Fruit fly (Drosophila melanogaster) whole organism, embryonic: Measurements from ENCODE around the gene STUB1.

Experiments
- Aef1 ChIP-seq: fragments of 200-800 bp; sonication (Bioruptor generic); IDR thresholded peaks from 3 replicates; pipeline ENCODE4 v1.3.6; 2022; ENCODE audit warnings: missing biosample characterization, missing genetic modification characterization
- Antp ChIP-seq: fragments of 200-800 bp; sonication (Bioruptor generic); optimal IDR thresholded peaks from 3 replicates; lab custom pipeline; 2016; ENCODE audit warnings: missing biosample characterization, missing genetic modification characterization
- Atf-2 ChIP-seq: fragments of 200-800 bp; sonication (Bioruptor generic); optimal IDR thresholded peaks from 2 replicates; lab custom pipeline; 2016; ENCODE audit warnings: missing biosample characterization, missing genetic modification characterization
- B-H1 ChIP-seq: fragments of 200-800 bp; sonication (Bioruptor generic); IDR thresholded peaks from 3 replicates; pipeline ENCODE4 v1.3.6; 2022; ENCODE audit warnings: missing biosample characterization, missing genetic modification characterization
- Bteb2 ChIP-seq: fragments of 200-800 bp; sonication (Bioruptor generic); optimal IDR thresholded peaks from 2 replicates; lab custom pipeline; 2016; ENCODE audit warnings: missing biosample characterization, missing genetic modification characterization
- CG10543 ChIP-seq: fragments of 200-800 bp; sonication (Bioruptor generic); optimal IDR thresholded peaks from 3 replicates; lab custom pipeline; 2017; ENCODE audit warnings: missing biosample characterization, mild to moderate bottlenecking, missing genetic modification characterization, moderate library complexity
- CG12104 ChIP-seq: fragments of 200-800 bp; sonication (Bioruptor generic); optimal IDR thresholded peaks from 3 replicates; lab custom pipeline; 2016; ENCODE audit warnings: missing biosample characterization, missing genetic modification characterization
- CG1233 ChIP-seq: fragments of 200-800 bp; sonication (Bioruptor generic); optimal IDR thresholded peaks from 4 replicates; lab custom pipeline; 2018; ENCODE audit warnings: missing biosample characterization, mild to moderate bottlenecking, missing genetic modification characterization
- CG15073 ChIP-seq: fragments of 200-800 bp; sonication (Bioruptor generic); optimal IDR thresholded peaks from 2 replicates; lab custom pipeline; 2016; ENCODE audit warnings: missing biosample characterization, missing genetic modification characterization
- CG15269 ChIP-seq: fragments of 200-800 bp; sonication (Bioruptor generic); optimal IDR thresholded peaks from 2 replicates; lab custom pipeline; 2018; ENCODE audit warnings: missing biosample characterization, mild to moderate bottlenecking, missing genetic modification characterization, moderate library complexity
- CG15696 ChIP-seq: fragments of 200-800 bp; sonication (Bioruptor generic); optimal IDR thresholded peaks from 2 replicates; lab custom pipeline; 2019; ENCODE audit warnings: missing biosample characterization, mild to moderate bottlenecking, missing genetic modification characterization, moderate library complexity
- CG16863 ChIP-seq: fragments of 200-800 bp; sonication (Bioruptor generic); optimal IDR thresholded peaks from 3 replicates; lab custom pipeline; 2016; ENCODE audit warnings: missing biosample characterization, missing genetic modification characterization
- CG17568 ChIP-seq: fragments of 200-800 bp; sonication (Bioruptor generic); optimal IDR thresholded peaks from 2 replicates; lab custom pipeline; 2018; ENCODE audit warnings: missing biosample characterization, mild to moderate bottlenecking, missing genetic modification characterization, moderate library complexity
- CG18476 ChIP-seq: fragments of 200-800 bp; sonication (Bioruptor generic); optimal IDR thresholded peaks from 2 replicates; lab custom pipeline; 2016; ENCODE audit warnings: missing biosample characterization, mild to moderate bottlenecking, missing genetic modification characterization
- CG2116 ChIP-seq: fragments of 200-800 bp; sonication (Bioruptor generic); optimal IDR thresholded peaks from 3 replicates; lab custom pipeline; 2018; ENCODE audit warnings: missing biosample characterization, mild to moderate bottlenecking, missing genetic modification characterization
- CG2712 ChIP-seq: fragments of 200-800 bp; optimal IDR thresholded peaks from 3 replicates; lab custom pipeline; 2019; ENCODE audit warnings: missing biosample characterization, mild to moderate bottlenecking, missing genetic modification characterization, moderate library complexity
- CG30431 ChIP-seq: fragments of 200-800 bp; sonication (Bioruptor generic); optimal IDR thresholded peaks from 2 replicates; lab custom pipeline; 2017; ENCODE audit warnings: missing biosample characterization, missing genetic modification characterization
- CG3163 ChIP-seq: fragments of 200-800 bp; sonication (Bioruptor generic); optimal IDR thresholded peaks from 3 replicates; lab custom pipeline; 2016; ENCODE audit warnings: missing biosample characterization, missing genetic modification characterization
- CG32767 ChIP-seq: fragments of 200-800 bp; sonication (Bioruptor generic); IDR thresholded peaks from 2 replicates; pipeline ENCODE4 v1.3.6; 2022; ENCODE audit warnings: missing biosample characterization, missing genetic modification characterization
- CG3838 ChIP-seq: fragments of 200-800 bp; sonication (Bioruptor generic); optimal IDR thresholded peaks from 3 replicates; lab custom pipeline; 2016; ENCODE audit warnings: missing biosample characterization, missing genetic modification characterization
- CG4424 ChIP-seq: fragments of 200-800 bp; sonication (Bioruptor generic); optimal IDR thresholded peaks from 3 replicates; lab custom pipeline; 2016; ENCODE audit warnings: missing biosample characterization, missing genetic modification characterization
- CG4730 ChIP-seq: fragments of 200-800 bp; sonication (Bioruptor generic); IDR thresholded peaks from 2 replicates; pipeline ENCODE4 v1.3.6; 2022; ENCODE audit warnings: missing biosample characterization, missing genetic modification characterization
- CG6683 ChIP-seq: fragments of 200-800 bp; sonication (Bioruptor generic); optimal IDR thresholded peaks from 2 replicates; lab custom pipeline; 2017; ENCODE audit warnings: missing biosample characterization, mild to moderate bottlenecking, missing genetic modification characterization, missing genetic modification reagents
- CG6765 ChIP-seq: fragments of 200-800 bp; sonication (Bioruptor generic); optimal IDR thresholded peaks from 3 replicates; lab custom pipeline; 2017; ENCODE audit warnings: missing biosample characterization, mild to moderate bottlenecking, missing genetic modification characterization
- CG6791 ChIP-seq: fragments of 200-800 bp; sonication (Bioruptor generic); IDR thresholded peaks from 3 replicates; pipeline ENCODE4 v1.3.6; 2022; ENCODE audit warnings: missing biosample characterization, missing genetic modification characterization; ENCODE audit not compliant: partially characterized antibody
- CG8359 ChIP-seq: fragments of 200-800 bp; sonication (Bioruptor generic); optimal IDR thresholded peaks from 2 replicates; lab custom pipeline; 2017; ENCODE audit warnings: missing biosample characterization, mild to moderate bottlenecking, missing genetic modification characterization, borderline replicate concordance
- CG8944 ChIP-seq: fragments of 200-800 bp; sonication (Bioruptor generic); optimal IDR thresholded peaks from 3 replicates; lab custom pipeline; 2016; ENCODE audit warnings: missing biosample characterization, missing genetic modification characterization
- E2f2 ChIP-seq: fragments of 200-800 bp; sonication (Bioruptor generic); IDR thresholded peaks from 2 replicates; pipeline ENCODE4 v1.3.6; 2022; ENCODE audit warnings: missing biosample characterization, missing genetic modification characterization
- Eip74EF ChIP-seq, 2 experiments: fragments of 200-800 bp in 1 of 2; fragments of >200 bp in 1 of 2; sonication (Bioruptor generic) in 1 of 2; optimal IDR thresholded peaks; 2 replicates each; lab custom pipeline; 2017 to 2019; ENCODE audit warnings: missing biosample characterization in 2 of 2, missing genetic modification characterization in 2 of 2, mild to moderate bottlenecking in 1 of 2, moderate library complexity in 1 of 2
- HHEX ChIP-seq: fragments of 200-800 bp; sonication (Bioruptor generic); optimal IDR thresholded peaks from 3 replicates; lab custom pipeline; 2017; ENCODE audit warnings: missing biosample characterization, mild to moderate bottlenecking, missing genetic modification characterization, missing genetic modification reagents
- Hand ChIP-seq: fragments of 200-800 bp; sonication (Bioruptor generic); optimal IDR thresholded peaks from 2 replicates; lab custom pipeline; 2017; ENCODE audit warnings: mild to moderate bottlenecking, missing biosample characterization, missing genetic modification reagents, missing genetic modification characterization
- Mrtf ChIP-seq: fragments of 200-800 bp; sonication (Bioruptor generic); IDR thresholded peaks from 3 replicates; pipeline ENCODE4 v1.3.6; 2022; ENCODE audit warnings: missing biosample characterization, missing genetic modification characterization
- NC2α ChIP-seq: fragments of 200-800 bp; sonication (Bioruptor generic); optimal IDR thresholded peaks from 2 replicates; lab custom pipeline; 2016; ENCODE audit warnings: missing biosample characterization, missing genetic modification characterization
- Six4 ChIP-seq: fragments of 200-800 bp; sonication (Bioruptor generic); optimal IDR thresholded peaks from 2 replicates; lab custom pipeline; 2016; ENCODE audit warnings: missing biosample characterization, missing genetic modification characterization
- Xbp1 ChIP-seq: fragments of 200-800 bp; sonication (Bioruptor generic); optimal IDR thresholded peaks from 3 replicates; lab custom pipeline; 2016; ENCODE audit warnings: missing biosample characterization, mild to moderate bottlenecking, missing genetic modification characterization
- emc ChIP-seq: fragments of 200-800 bp; sonication (Bioruptor generic); optimal IDR thresholded peaks from 2 replicates; lab custom pipeline; 2016; ENCODE audit warnings: missing biosample characterization, missing genetic modification characterization
- ems ChIP-seq: fragments of 200-800 bp; sonication (Bioruptor generic); optimal IDR thresholded peaks from 3 replicates; lab custom pipeline; 2016; ENCODE audit warnings: missing biosample characterization, missing genetic modification characterization
- ewg ChIP-seq: fragments of 200-800 bp; sonication (Bioruptor generic); optimal IDR thresholded peaks from 3 replicates; lab custom pipeline; 2017; ENCODE audit warnings: mild to moderate bottlenecking, missing biosample characterization, missing genetic modification reagents, missing genetic modification characterization
- fd96Cb ChIP-seq: fragments of 200-800 bp; sonication (Bioruptor generic); optimal IDR thresholded peaks from 2 replicates; lab custom pipeline; 2018; ENCODE audit warnings: missing biosample characterization, mild to moderate bottlenecking, missing genetic modification characterization, moderate library complexity
- fru ChIP-seq: fragments of >200 bp; optimal IDR thresholded peaks from 2 replicates; lab custom pipeline; 2017
- gce ChIP-seq: fragments of 200-800 bp; sonication (Bioruptor generic); IDR thresholded peaks from 3 replicates; pipeline ENCODE4 v1.3.6; 2022; ENCODE audit warnings: missing biosample characterization, missing genetic modification characterization
- ham ChIP-seq: fragments of 200-800 bp; sonication (Bioruptor generic); IDR thresholded peaks from 2 replicates; pipeline ENCODE4 v1.3.6; 2022; ENCODE audit warnings: missing biosample characterization, missing genetic modification characterization
- ind ChIP-seq: fragments of 200-800 bp; sonication (Bioruptor generic); optimal IDR thresholded peaks from 3 replicates; lab custom pipeline; 2016; ENCODE audit warnings: missing biosample characterization, missing genetic modification characterization
- psq ChIP-seq: fragments of 200-800 bp; sonication (Bioruptor generic); optimal IDR thresholded peaks from 2 replicates; lab custom pipeline; 2017; ENCODE audit warnings: missing biosample characterization, missing genetic modification characterization
- salm ChIP-seq: fragments of 200-800 bp; sonication (Bioruptor generic); optimal IDR thresholded peaks from 2 replicates; lab custom pipeline; 2018; ENCODE audit warnings: missing biosample characterization, mild to moderate bottlenecking, missing genetic modification characterization
- scrt ChIP-seq: fragments of 200-800 bp; sonication (Bioruptor generic); optimal IDR thresholded peaks from 2 replicates; lab custom pipeline; 2018; ENCODE audit warnings: missing biosample characterization, mild to moderate bottlenecking, missing genetic modification characterization, moderate library complexity
- sens-2 ChIP-seq: fragments of 200-800 bp; sonication (Bioruptor generic); IDR thresholded peaks from 2 replicates; pipeline ENCODE4 v1.3.6; 2022; ENCODE audit warnings: missing biosample characterization, missing genetic modification characterization
- slbo ChIP-seq: fragments of 200-800 bp; sonication (Bioruptor generic); IDR thresholded peaks from 2 replicates; pipeline ENCODE4 v1.3.6; 2022; ENCODE audit warnings: missing biosample characterization, missing genetic modification characterization
- tll ChIP-seq, 2 experiments: fragments of 200-800 bp in 1 of 2; fragments of >200 bp in 1 of 2; sonication (Bioruptor generic) in 1 of 2; optimal IDR thresholded peaks; 2 replicates each; lab custom pipeline; 2017 to 2019; ENCODE audit warnings: missing biosample characterization in 2 of 2, missing genetic modification characterization in 2 of 2, mild to moderate bottlenecking in 1 of 2, moderate library complexity in 1 of 2
- vnd ChIP-seq: fragments of 200-800 bp; sonication (Bioruptor generic); IDR thresholded peaks from 3 replicates; pipeline ENCODE4 v1.3.6; 2022; ENCODE audit warnings: missing biosample characterization, missing genetic modification characterization; ENCODE audit not compliant: partially characterized antibody

STUB1 gene

DNA sequence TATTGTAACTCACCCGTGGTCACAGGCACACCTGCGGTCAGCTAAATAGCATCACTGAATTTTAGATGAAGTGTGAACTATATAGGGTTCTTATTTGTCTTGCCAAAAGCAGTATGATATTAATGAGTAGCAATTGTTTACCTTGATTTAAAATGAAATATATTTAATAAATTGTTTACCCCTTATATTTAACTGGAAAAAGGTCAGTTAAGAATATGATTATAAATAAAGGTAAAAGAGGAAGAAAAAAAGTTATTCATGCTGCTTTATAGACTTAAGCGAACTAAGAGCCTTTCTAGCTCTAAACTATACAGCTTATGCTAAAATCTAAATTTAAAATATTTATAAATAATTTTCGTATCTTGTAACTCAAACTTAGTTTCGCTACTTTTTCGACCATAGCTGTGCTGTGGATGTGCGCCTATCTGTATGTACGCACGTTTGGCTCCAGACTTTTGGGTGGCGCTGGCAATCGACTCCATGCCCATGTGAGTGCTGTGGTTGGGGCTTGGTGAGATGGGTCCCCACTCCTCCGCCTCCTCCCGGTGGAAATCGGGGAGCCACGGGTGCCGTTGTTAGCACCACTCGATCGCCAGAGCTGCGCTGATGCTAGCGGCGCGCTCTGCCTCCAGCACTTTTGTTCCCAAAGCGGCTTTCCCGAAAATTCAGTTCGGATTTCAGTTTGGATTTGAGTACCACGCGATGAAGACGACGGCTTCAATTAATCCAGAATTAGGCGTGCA lies 4.9 kb downstream of the STUB1 start, which contains the start of gene loh (continued):
- peak; percentile 49 for TF ChIP-seq CG8359
- TF ChIP-seq B-H1 (GFP tag; lab: Robert Waterston, UW): no peak
- TF ChIP-seq gce: no peak
- no peak for TF ChIP-seq CG3838
- no peak for TF ChIP-seq CG30431 (GFP tag; lab: Kevin White, UChicago)
- TF ChIP-seq Eip74EF (GFP tag; optimal IDR thresholded peaks at IDR 0.05; lab: Kevin White, UChicago): peak in 1 of 2 experiments; percentile 67
- TF ChIP-seq Six4 (GFP tag; lab: Kevin White, UChicago): peak; percentile 56
- TF ChIP-seq Antp: no peak
- peak; percentile 43 for TF ChIP-seq CG18476
- TF ChIP-seq CG2116 (GFP tag; lab: Kevin White, UChicago): no peak
- TF ChIP-seq ems (GFP tag; lab: Kevin White, UChicago): no peak
- TF ChIP-seq CG15696 (tag; lab: Kevin White, UChicago): peak; percentile 10
- TF ChIP-seq CG15269 (tag; lab: Kevin White, UChicago): peak; percentile 43
- TF ChIP-seq emc (GFP tag; lab: Kevin White, UChicago): no peak
- no peak for TF ChIP-seq Atf-2 (GFP tag; lab: Kevin White, UChicago)
- TF ChIP-seq CG32767 (GFP tag; lab: Robert Waterston, UW): no peak
- TF ChIP-seq ewg (GFP tag; lab: Kevin White, UChicago): peak; percentile 50
- no peak for TF ChIP-seq sens-2 (GFP tag; lab: Robert Waterston, UW)
- TF ChIP-seq vnd: no peak
- TF ChIP-seq Aef1 (GFP tag; lab: Robert Waterston, UW): no peak
- TF ChIP-seq CG15073 (GFP tag; lab: Kevin White, UChicago): no peak
- no peak for TF ChIP-seq Mrtf (GFP tag; lab: Robert Waterston, UW)
- TF ChIP-seq ind (GFP tag; lab: Kevin White, UChicago): peak; percentile 51
- TF ChIP-seq CG4730 (GFP tag; lab: Robert Waterston, UW): no peak
- no peak for TF ChIP-seq HHEX
- no peak for TF ChIP-seq CG8944 (GFP tag; lab: Kevin White, UChicago)
- TF ChIP-seq slbo: no peak
- no peak for TF ChIP-seq Hand (GFP tag; lab: Kevin White, UChicago)
- TF ChIP-seq CG6791 (GFP tag; lab: Robert Waterston, UW): no peak
- no peak for TF ChIP-seq scrt (GFP tag; lab: Kevin White, UChicago)
- TF ChIP-seq CG12104 (GFP tag; lab: Kevin White, UChicago): peak; percentile 49
- TF ChIP-seq tll (GFP tag; optimal IDR thresholded peaks at IDR 0.05; lab: Kevin White, UChicago): no peak
- peak; percentile 77 for TF ChIP-seq CG2712 (tag; lab: Kevin White, UChicago)
- peak; percentile 71 for TF ChIP-seq fd96Cb (tag; lab: Kevin White, UChicago)
- TF ChIP-seq CG3163 (GFP tag; lab: Kevin White, UChicago): no peak
- TF ChIP-seq Xbp1 (GFP tag; lab: Kevin White, UChicago): peak; percentile 46
- no peak for TF ChIP-seq CG17568 (GFP tag; lab: Kevin White, UChicago)
- peak; percentile 46 for TF ChIP-seq salm (tag; lab: Kevin White, UChicago)
- peak; percentile 61 for TF ChIP-seq CG1233 (GFP tag; lab: Kevin White, UChicago)
- peak; percentile 10 for TF ChIP-seq CG6683 (GFP tag; lab: Kevin White, UChicago)
- TF ChIP-seq CG10543: peak; percentile 64
- TF ChIP-seq ham: no peak
- no peak for TF ChIP-seq Bteb2 (GFP tag; lab: Kevin White, UChicago)
- TF ChIP-seq fru (lab: Kevin White, UChicago): no peak
- TF ChIP-seq E2f2: peak; percentile 30; the same call in 1 of the 2 replicates
- no peak for TF ChIP-seq CG16863 (GFP tag; lab: Kevin White, UChicago)
- TF ChIP-seq NC2α (GFP tag; lab: Kevin White, UChicago): no peak
- TF ChIP-seq CG4424 (GFP tag; lab: Kevin White, UChicago): peak; percentile 64
- TF ChIP-seq CG6765 (GFP tag; lab: Kevin White, UChicago): peak; percentile 23
- TF ChIP-seq psq (GFP tag; lab: Kevin White, UChicago): no peak
